Worm (Caenorhabditis elegans): ENCODE results near the gene dao-2.

- TF ChIP-seq nhr-77 (tag; optimal IDR thresholded peaks at IDR 0.05) (no peak), skn-1 (tag; optimal IDR thresholded peaks at IDR 0.05) (no peak), pqm-1 (tag; optimal IDR thresholded peaks at IDR 0.05) (peak; percentile 71), nhr-12 (tag; optimal IDR thresholded peaks at IDR 0.05) (no peak), nhr-23 (tag; optimal IDR thresholded peaks at IDR 0.05) (no peak), ceh-82 (tag; optimal IDR thresholded peaks at IDR 0.05) (no peak), lin-15B (tag; optimal IDR thresholded peaks at IDR 0.05) (no peak), ama-1 (optimal IDR thresholded peaks at IDR 0.05) (no peak), elt-2 (tag; optimal IDR thresholded peaks at IDR 0.05) (peak; percentile 85), aly-2 (tag; optimal IDR thresholded peaks at IDR 0.05) (no peak), daf-12 (tag; optimal IDR thresholded peaks at IDR 0.05) (no peak), elt-1 (tag; optimal IDR thresholded peaks at IDR 0.05) (no peak)
These were observed 36.1 kb downstream of the dao-2 start for ce11 chrII:4598815-4599214.
